Worm (Caenorhabditis elegans) whole organism, L2 larva: ENCODE data around the gene fbxb-97.

Experiments used
- C34F6.9 ChIP-seq: fragments of 150-350 bp; optimal IDR thresholded peaks from 2 replicates; lab custom pipeline; 2014; ENCODE audit warnings: missing biosample characterization, missing genetic modification characterization
- F13H6.1 ChIP-seq: sonication (generic microtip); optimal IDR thresholded peaks from 2 replicates; lab custom pipeline; 2016; ENCODE audit warnings: missing genetic modification characterization, missing compliant biosample characterization
- R02D3.7 ChIP-seq: fragments of 150-350 bp; optimal IDR thresholded peaks from 2 replicates; lab custom pipeline; 2014; ENCODE audit warnings: missing biosample characterization, missing genetic modification characterization
- ZK546.5 ChIP-seq: sonication (generic microtip); optimal IDR thresholded peaks from 2 replicates; lab custom pipeline; 2017; ENCODE audit warnings: missing biosample characterization, missing genetic modification characterization
- alr-1 ChIP-seq: fragments of 150-350 bp; optimal IDR thresholded peaks from 2 replicates; lab custom pipeline; 2014; ENCODE audit warnings: missing biosample characterization, missing genetic modification characterization
- aly-2 ChIP-seq: fragments of 150-350 bp; optimal IDR thresholded peaks from 2 replicates; lab custom pipeline; 2014; ENCODE audit warnings: missing biosample characterization, missing genetic modification characterization
- ama-1 ChIP-seq: fragments of 150-350 bp; optimal IDR thresholded peaks from 2 replicates; lab custom pipeline; 2018; ENCODE audit warnings: inconsistent platforms
- ceh-16 ChIP-seq: fragments of 150-350 bp; optimal IDR thresholded peaks from 2 replicates; lab custom pipeline; 2014; ENCODE audit warnings: missing biosample characterization, missing genetic modification characterization
- ceh-82 ChIP-seq: fragments of 150-350 bp; optimal IDR thresholded peaks from 2 replicates; lab custom pipeline; 2014; ENCODE audit warnings: missing biosample characterization, missing genetic modification characterization
- crh-2 ChIP-seq: sonication (generic microtip); optimal IDR thresholded peaks from 2 replicates; lab custom pipeline; 2017; ENCODE audit warnings: missing biosample characterization, missing genetic modification characterization
- dmd-4 ChIP-seq: sonication (generic microtip); optimal IDR thresholded peaks from 2 replicates; lab custom pipeline; 2017; ENCODE audit warnings: missing biosample characterization, missing genetic modification characterization
- egl-27 ChIP-seq: sonication (generic microtip); optimal IDR thresholded peaks from 3 replicates; lab custom pipeline; 2017; ENCODE audit warnings: missing biosample characterization, missing genetic modification reagents, missing genetic modification characterization
- fos-1 ChIP-seq: fragments of 150-350 bp; optimal IDR thresholded peaks from 2 replicates; lab custom pipeline; 2014; ENCODE audit warnings: missing biosample characterization, missing genetic modification characterization
- gmeb-1 ChIP-seq: fragments of 150-350 bp; optimal IDR thresholded peaks from 2 replicates; lab custom pipeline; 2014; ENCODE audit warnings: missing biosample characterization, missing genetic modification characterization
- lin-11 ChIP-seq: fragments of 150-350 bp; sonication (generic microtip); optimal IDR thresholded peaks from 2 replicates; lab custom pipeline; 2014; ENCODE audit warnings: missing biosample characterization, missing genetic modification characterization, inconsistent platforms, mixed read lengths
- lin-13 ChIP-seq: fragments of 150-350 bp; optimal IDR thresholded peaks from 2 replicates; lab custom pipeline; 2014; ENCODE audit warnings: missing biosample characterization, missing genetic modification reagents, missing genetic modification characterization
- lin-39 ChIP-seq: fragments of 150-350 bp; optimal IDR thresholded peaks from 2 replicates; lab custom pipeline; 2014; ENCODE audit warnings: missing biosample characterization, missing genetic modification reagents, missing genetic modification characterization
- lsy-2 ChIP-seq, 2 experiments: fragments of 150-350 bp in 1 of 2; sonication (generic microtip) in 1 of 2; optimal IDR thresholded peaks; 2 replicates each; lab custom pipeline; 2014 to 2017; ENCODE audit warnings: missing biosample characterization in 2 of 2, missing genetic modification characterization in 2 of 2
- mab-5 ChIP-seq: fragments of 150-350 bp; optimal IDR thresholded peaks from 2 replicates; lab custom pipeline; 2014; ENCODE audit warnings: missing biosample characterization, missing genetic modification characterization
- mbf-1 ChIP-seq: sonication (generic microtip); optimal IDR thresholded peaks from 2 replicates; lab custom pipeline; 2017; ENCODE audit warnings: missing biosample characterization, missing genetic modification characterization
- mdl-1 ChIP-seq, 2 experiments: fragments of 150-350 bp in 1 of 2; sonication (generic microtip) in 1 of 2; optimal IDR thresholded peaks; 2 replicates each; lab custom pipeline; 2017; ENCODE audit warnings: missing biosample characterization in 2 of 2, missing genetic modification characterization in 2 of 2
- nhr-129 ChIP-seq: fragments of 150-350 bp; optimal IDR thresholded peaks from 2 replicates; lab custom pipeline; 2014; ENCODE audit warnings: missing biosample characterization, missing genetic modification characterization
- nhr-21 ChIP-seq: fragments of 150-350 bp; optimal IDR thresholded peaks from 2 replicates; lab custom pipeline; 2014; ENCODE audit warnings: missing biosample characterization, missing genetic modification characterization
- nhr-23 ChIP-seq: fragments of 150-350 bp; optimal IDR thresholded peaks from 2 replicates; lab custom pipeline; 2014; ENCODE audit warnings: missing biosample characterization, missing genetic modification reagents, missing genetic modification characterization
- nhr-237 ChIP-seq: fragments of 150-350 bp; optimal IDR thresholded peaks from 2 replicates; lab custom pipeline; 2014; ENCODE audit warnings: missing biosample characterization, missing genetic modification characterization
- nhr-25 ChIP-seq: fragments of 150-350 bp; sonication (generic microtip); optimal IDR thresholded peaks from 3 replicates; lab custom pipeline; 2014; ENCODE audit warnings: missing biosample characterization, missing genetic modification characterization
- nhr-6 ChIP-seq: fragments of 150-350 bp; optimal IDR thresholded peaks from 2 replicates; lab custom pipeline; 2014; ENCODE audit warnings: missing biosample characterization, missing genetic modification characterization
- nhr-77 ChIP-seq: fragments of 150-350 bp; optimal IDR thresholded peaks from 2 replicates; lab custom pipeline; 2014; ENCODE audit warnings: missing biosample characterization, missing genetic modification characterization
- peb-1 ChIP-seq: fragments of 150-350 bp; optimal IDR thresholded peaks from 2 replicates; lab custom pipeline; 2014; ENCODE audit warnings: missing biosample characterization, missing genetic modification characterization
- sem-4 ChIP-seq: fragments of 150-350 bp; optimal IDR thresholded peaks from 2 replicates; lab custom pipeline; 2014; ENCODE audit warnings: missing biosample characterization, missing genetic modification reagents, missing genetic modification characterization
- skn-1 ChIP-seq: sonication (generic microtip); optimal IDR thresholded peaks from 2 replicates; lab custom pipeline; 2017; ENCODE audit warnings: missing biosample characterization, missing genetic modification characterization
- sma-3 ChIP-seq: sonication (generic microtip); optimal IDR thresholded peaks from 2 replicates; lab custom pipeline; 2016; ENCODE audit warnings: missing genetic modification reagents, missing genetic modification characterization, missing compliant biosample characterization
- sma-9 ChIP-seq, 2 experiments: fragments of 150-350 bp in 1 of 2; sonication (generic microtip) in 1 of 2; optimal IDR thresholded peaks; 2 replicates each; lab custom pipeline; 2014 to 2016; ENCODE audit warnings: missing genetic modification characterization in 2 of 2, mild to moderate bottlenecking in 1 of 2, missing biosample characterization in 1 of 2, missing compliant biosample characterization in 1 of 2, missing genetic modification reagents in 1 of 2, moderate library complexity in 1 of 2
- snpc-4 ChIP-seq: fragments of 150-350 bp; optimal IDR thresholded peaks from 2 replicates; lab custom pipeline; 2014; ENCODE audit warnings: missing biosample characterization, missing genetic modification characterization
- unc-55 ChIP-seq: fragments of 150-350 bp; sonication (generic microtip); optimal IDR thresholded peaks from 3 replicates; lab custom pipeline; 2014; ENCODE audit warnings: missing biosample characterization, missing genetic modification reagents, missing genetic modification characterization
- zag-1 ChIP-seq: fragments of 150-350 bp; optimal IDR thresholded peaks from 2 replicates; lab custom pipeline; 2014; ENCODE audit warnings: missing biosample characterization, missing genetic modification characterization
- ztf-1 ChIP-seq: fragments of 200-800 bp; sonication (Bioruptor generic); conservative IDR thresholded peaks from 2 replicates; pipeline ENCODE4 v1.3.6; 2022; ENCODE audit warnings: missing genetic modification characterization, missing compliant biosample characterization
- ztf-11 ChIP-seq: sonication (generic microtip); optimal IDR thresholded peaks from 2 replicates; lab custom pipeline; 2017; ENCODE audit warnings: missing biosample characterization, missing genetic modification characterization

The fbxb-97 gene

DNA sequence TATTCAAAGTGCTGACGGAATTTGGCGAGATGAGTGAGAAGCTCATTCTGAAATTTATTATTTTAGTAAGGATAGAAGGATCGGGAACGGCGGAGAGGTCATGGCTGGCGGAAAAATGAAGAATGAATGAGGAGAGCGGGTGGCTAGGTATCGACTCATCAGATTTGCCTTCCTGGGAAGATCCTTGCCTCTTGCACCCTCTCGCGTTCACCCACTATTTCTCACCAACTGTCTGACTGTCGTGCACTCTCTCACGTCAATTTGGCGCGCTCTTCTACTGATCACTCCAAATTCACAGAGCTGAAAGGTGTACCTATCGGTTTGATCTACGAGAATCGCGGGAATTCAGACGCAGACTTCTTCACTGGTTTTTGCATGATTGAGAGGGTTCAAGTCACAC, at the start of gene fbxb-97:
TSS of gene fbxb-97 (minus strand) at position 53 of the 400 bp plus-strand sequence.
- TF ChIP-seq mbf-1 (no peak), nhr-237 (no peak), snpc-4 (tag; lab: Kevin White, UChicago) (no peak), nhr-6 (tag; lab: Kevin White, UChicago) (no peak), dmd-4 (tag; lab: Kevin White, UChicago) (no peak), zag-1 (no peak), lin-11 (no peak), nhr-23 (tag; lab: Kevin White, UChicago) (no peak), ceh-16 (tag; lab: Kevin White, UChicago) (no peak), ceh-82 (tag; lab: Kevin White, UChicago) (no peak), R02D3.7 (tag; lab: Kevin White, UChicago) (no peak), C34F6.9 (tag; lab: Kevin White, UChicago) (no peak), mdl-1 (tag; optimal IDR thresholded peaks at IDR 0.05; lab: Kevin White, UChicago) (no peak)
- TF ChIP-seq, all 48 proteins: peak for 0

- no peak for TF ChIP-seq unc-55
- no peak for TF ChIP-seq dmd-4 (tag; lab: Kevin White, UChicago)
- no peak for TF ChIP-seq egl-27
- no peak for TF ChIP-seq C34F6.9 (tag; lab: Kevin White, UChicago)
- no peak for TF ChIP-seq nhr-25 (tag; lab: Kevin White, UChicago)
- TF ChIP-seq ceh-82 (tag; lab: Kevin White, UChicago), result no peak
- no peak for TF ChIP-seq alr-1 (tag; lab: Kevin White, UChicago)
- no peak for TF ChIP-seq aly-2 (tag; lab: Kevin White, UChicago)
- TF ChIP-seq nhr-237, result no peak
- TF ChIP-seq nhr-77 (tag; lab: Kevin White, UChicago), result no peak
- TF ChIP-seq ceh-16 (tag; lab: Kevin White, UChicago), result no peak
- no peak for TF ChIP-seq ztf-11
- TF ChIP-seq lin-13 (GFP tag; lab: Kevin White, UChicago), result no peak
- no peak for TF ChIP-seq mdl-1 (tag; optimal IDR thresholded peaks at IDR 0.05; lab: Kevin White, UChicago)
- no peak for TF ChIP-seq snpc-4 (tag; lab: Kevin White, UChicago)
- no peak for TF ChIP-seq gmeb-1 (tag; lab: Kevin White, UChicago)
- TF ChIP-seq nhr-129 (tag; lab: Kevin White, UChicago), result no peak
- no peak for TF ChIP-seq fos-1 (tag; lab: Kevin White, UChicago)
- no peak for TF ChIP-seq R02D3.7 (tag; lab: Kevin White, UChicago)
- TF ChIP-seq nhr-6 (tag; lab: Kevin White, UChicago), result no peak
These were observed 47.8 kb upstream of the fbxb-97 start, which contains the start of gene math-25 for ce11 chrII:1895762-1896161. math-25 (plus strand) TSS chrII:1896062.

- TF ChIP-seq ZK546.5 (tag; lab: Kevin White, UChicago), result no peak
- TF ChIP-seq mab-5, result no peak
- TF ChIP-seq ama-1 (lab: Kevin White, UChicago), result no peak
- no peak for TF ChIP-seq lin-11
- no peak for TF ChIP-seq sma-3 (GFP tag; lab: Kevin White, UChicago)
- TF ChIP-seq aly-2 (tag; lab: Kevin White, UChicago), result no peak
- TF ChIP-seq nhr-23 (tag; lab: Kevin White, UChicago), result no peak
- no peak for TF ChIP-seq lsy-2 (tag; optimal IDR thresholded peaks at IDR 0.05; lab: Kevin White, UChicago)
- no peak for TF ChIP-seq skn-1 (tag; lab: Kevin White, UChicago)
- TF ChIP-seq F13H6.1, result no peak
- TF ChIP-seq, all 48 proteins: peak for 0
These were observed 47.3 kb upstream of the fbxb-97 start, which contains the start of gene C46F9.5 for ce11 chrII:1895278-1895677. C46F9.5 (plus strand) TSS chrII:1895578.

ce11 chrII:1893912-1894311, 46.0 kb upstream of the fbxb-97 start, which contains the start of gene C16C4.1:
C16C4.1 (plus strand) TSS chrII:1894212.
- TF ChIP-seq unc-55 (no peak), F13H6.1 (no peak), lin-39 (tag; lab: Kevin White, UChicago) (no peak), alr-1 (tag; lab: Kevin White, UChicago) (no peak), peb-1 (tag; lab: Kevin White, UChicago) (no peak), nhr-25 (tag; lab: Kevin White, UChicago) (no peak), crh-2 (tag; lab: Kevin White, UChicago) (no peak), sem-4 (no peak), sma-9 (GFP tag; optimal IDR thresholded peaks at IDR 0.05; lab: Kevin White, UChicago) (no peak), sma-9 (tag; optimal IDR thresholded peaks at IDR 0.05; lab: Kevin White, UChicago) (no peak), nhr-21 (tag; lab: Kevin White, UChicago) (no peak), mab-5 (no peak), fos-1 (tag; lab: Kevin White, UChicago) (no peak), snpc-4 (tag; lab: Kevin White, UChicago) (no peak), gmeb-1 (tag; lab: Kevin White, UChicago) (no peak), ztf-1 (GFP tag; lab: Robert Waterston, UW) (no peak), lin-13 (GFP tag; lab: Kevin White, UChicago) (no peak), lin-11 (no peak)
